Worm (Caenorhabditis elegans): ENCODE data around the gene F21C10.10.

ce11 chrV:9133950-9134349, 37.9 kb downstream of the F21C10.10 start, which contains the start of gene B0222.1:
- TF ChIP-seq nfya-1 (tag; optimal IDR thresholded peaks at IDR 0.05; ENCODE audit: insufficient read depth) = no peak
- no peak for TF ChIP-seq tbx-2 (tag; optimal IDR thresholded peaks at IDR 0.05)
- TF ChIP-seq pha-4 (tag; optimal IDR thresholded peaks at IDR 0.05) = no peak
- TF ChIP-seq ama-1 (optimal IDR thresholded peaks at IDR 0.05) = no peak
- TF ChIP-seq egl-27 (tag; optimal IDR thresholded peaks at IDR 0.05) = no peak
- peak; percentile 3 for TF ChIP-seq nhr-11 (tag; optimal IDR thresholded peaks at IDR 0.05)
